Worm (Caenorhabditis elegans) whole organism, L4 larva: ENCODE results near the gene cal-3.

Experiments used
- D1046.2 ChIP-seq: fragments of 200-800 bp; sonication (Bioruptor generic); IDR thresholded peaks from 2 replicates; pipeline ENCODE4 v1.3.6; 2022; ENCODE audit warnings: missing genetic modification characterization, missing compliant biosample characterization
- T20F7.1 ChIP-seq: fragments of 200-800 bp; sonication (Bioruptor generic); optimal IDR thresholded peaks from 2 replicates; lab custom pipeline; 2018; ENCODE audit warnings: mild to moderate bottlenecking, missing genetic modification characterization, missing compliant biosample characterization
- T26A8.4 ChIP-seq: fragments of 200-800 bp; sonication (Bioruptor generic); IDR thresholded peaks from 2 replicates; pipeline ENCODE4 v1.3.6; 2022; ENCODE audit warnings: missing genetic modification characterization, missing compliant biosample characterization
- Y48G9A.11 ChIP-seq: fragments of 200-800 bp; sonication (Bioruptor generic); IDR thresholded peaks from 2 replicates; pipeline ENCODE4 v1.3.6; 2022; ENCODE audit warnings: missing genetic modification reagents, missing genetic modification characterization, missing compliant biosample characterization
- Y75B8A.6 ChIP-seq: fragments of 200-800 bp; sonication (Bioruptor generic); IDR thresholded peaks from 2 replicates; pipeline ENCODE4 v1.3.6; 2022; ENCODE audit warnings: missing genetic modification reagents, missing genetic modification characterization, missing compliant biosample characterization
- ZK546.5 ChIP-seq, 2 experiments: sonication (generic microtip); optimal IDR thresholded peaks; 2 replicates each; lab custom pipeline; 2017; ENCODE audit warnings: missing biosample characterization in 2 of 2, missing genetic modification characterization in 2 of 2
- aly-2 ChIP-seq: sonication (generic microtip); optimal IDR thresholded peaks from 2 replicates; lab custom pipeline; 2018; ENCODE audit warnings: missing biosample characterization, missing genetic modification characterization
- arid-1 ChIP-seq: fragments of 200-800 bp; sonication (Bioruptor generic); conservative IDR thresholded peaks from 2 replicates; pipeline ENCODE4 v1.3.6; 2022; ENCODE audit warnings: missing genetic modification reagents, missing genetic modification characterization, missing compliant biosample characterization
- attf-4 ChIP-seq: sonication (generic microtip); optimal IDR thresholded peaks from 3 replicates; lab custom pipeline; 2017; ENCODE audit warnings: missing biosample characterization, missing genetic modification characterization
- ceh-44 ChIP-seq: fragments of 200-800 bp; sonication (Bioruptor generic); IDR thresholded peaks from 2 replicates; pipeline ENCODE4 v1.3.6; 2022; ENCODE audit warnings: missing genetic modification reagents, missing genetic modification characterization, missing compliant biosample characterization
- ceh-62 ChIP-seq: sonication (generic microtip); optimal IDR thresholded peaks from 2 replicates; lab custom pipeline; 2017; ENCODE audit warnings: missing biosample characterization, missing genetic modification characterization
- daf-16 ChIP-seq, 3 experiments: sonication (generic microtip); optimal IDR thresholded peaks; 2 replicates each; lab custom pipeline; 2016 to 2017; ENCODE audit warnings: missing genetic modification characterization in 3 of 3, missing genetic modification reagents in 3 of 3, mild to moderate bottlenecking in 2 of 3, missing compliant biosample characterization in 2 of 3, missing biosample characterization in 1 of 3, moderate library complexity in 1 of 3
- daf-8 ChIP-seq: fragments of 200-800 bp; sonication (Bioruptor generic); IDR thresholded peaks from 2 replicates; pipeline ENCODE4 v1.3.6; 2022; ENCODE audit warnings: missing genetic modification characterization, missing compliant biosample characterization
- dmd-8 ChIP-seq: fragments of 200-800 bp; sonication (Bioruptor generic); IDR thresholded peaks from 2 replicates; pipeline ENCODE4 v1.3.6; 2022; ENCODE audit warnings: missing genetic modification characterization, missing compliant biosample characterization
- dpl-1 ChIP-seq: fragments of 150-350 bp; optimal IDR thresholded peaks from 2 replicates; lab custom pipeline; 2014; ENCODE audit warnings: missing biosample characterization, missing genetic modification reagents, missing genetic modification characterization
- hif-1 ChIP-seq, 2 experiments: sonication (generic microtip); optimal IDR thresholded peaks; 2 replicates each; lab custom pipeline; 2016 to 2017; ENCODE audit warnings: missing compliant biosample characterization in 2 of 2, missing genetic modification characterization in 2 of 2, missing genetic modification reagents in 2 of 2, missing genotype in 2 of 2, mild to moderate bottlenecking in 1 of 2
- mep-1 ChIP-seq: fragments of 150-350 bp; sonication (generic microtip); optimal IDR thresholded peaks from 3 replicates; lab custom pipeline; 2014; ENCODE audit warnings: missing biosample characterization, missing genetic modification characterization
- mxl-2 ChIP-seq: fragments of 200-800 bp; sonication (Bioruptor generic); conservative IDR thresholded peaks from 2 replicates; pipeline ENCODE4 v1.3.6; 2022; ENCODE audit warnings: missing genetic modification reagents, missing genetic modification characterization, missing compliant biosample characterization
- mxl-3 ChIP-seq: fragments of 200-800 bp; sonication (Bioruptor generic); optimal IDR thresholded peaks from 2 replicates; lab custom pipeline; 2018; ENCODE audit warnings: mild to moderate bottlenecking, missing genetic modification characterization, missing compliant biosample characterization
- nhr-111 ChIP-seq: fragments of 200-800 bp; sonication (Bioruptor generic); optimal IDR thresholded peaks from 2 replicates; lab custom pipeline; 2018; ENCODE audit warnings: mild to moderate bottlenecking, missing genetic modification characterization, missing compliant biosample characterization
- nhr-237 ChIP-seq: sonication (generic microtip); optimal IDR thresholded peaks from 2 replicates; lab custom pipeline; 2017; ENCODE audit warnings: missing biosample characterization, missing genetic modification characterization
- nhr-41 ChIP-seq: fragments of 200-800 bp; sonication (Bioruptor generic); IDR thresholded peaks from 2 replicates; pipeline ENCODE4 v1.3.6; 2022; ENCODE audit warnings: missing genetic modification reagents, missing genetic modification characterization, missing compliant biosample characterization
- nhr-76 ChIP-seq: fragments of 150-350 bp; optimal IDR thresholded peaks from 2 replicates; lab custom pipeline; 2014; ENCODE audit warnings: missing biosample characterization, missing genetic modification characterization
- nhr-77 ChIP-seq: fragments of 150-350 bp; optimal IDR thresholded peaks from 2 replicates; lab custom pipeline; 2014; ENCODE audit warnings: missing biosample characterization, missing genetic modification characterization
- pqm-1 ChIP-seq: sonication (generic microtip); optimal IDR thresholded peaks from 2 replicates; lab custom pipeline; 2017; ENCODE audit warnings: missing biosample characterization, missing genetic modification characterization
- rbr-2 ChIP-seq: sonication (generic microtip); optimal IDR thresholded peaks from 2 replicates; lab custom pipeline; 2016; ENCODE audit warnings: missing genotype, missing genetic modification characterization, missing compliant biosample characterization
- saeg-2 ChIP-seq: fragments of 200-800 bp; sonication (Bioruptor generic); IDR thresholded peaks from 2 replicates; pipeline ENCODE4 v1.3.6; 2022; ENCODE audit warnings: missing genetic modification reagents, missing genetic modification characterization, missing compliant biosample characterization
- set-16 ChIP-seq: fragments of 200-800 bp; sonication (Bioruptor generic); IDR thresholded peaks from 2 replicates; pipeline ENCODE4 v1.3.6; 2022; ENCODE audit warnings: missing genetic modification reagents, missing genetic modification characterization, missing compliant biosample characterization
- skn-1 ChIP-seq: fragments of 150-350 bp; optimal IDR thresholded peaks from 2 replicates; lab custom pipeline; 2014; ENCODE audit warnings: missing biosample characterization, missing genetic modification characterization
- tag-97 ChIP-seq: fragments of 200-800 bp; sonication (Bioruptor generic); IDR thresholded peaks from 2 replicates; pipeline ENCODE4 v1.3.6; 2022; ENCODE audit warnings: missing genetic modification characterization, missing compliant biosample characterization
- unc-130 ChIP-seq: sonication (generic microtip); optimal IDR thresholded peaks from 2 replicates; lab custom pipeline; 2016; ENCODE audit warnings: missing genetic modification reagents, missing genetic modification characterization, missing compliant biosample characterization
- unc-62 ChIP-seq, 3 experiments: fragments of 150-350 bp in 1 of 3; sonication (generic microtip); optimal IDR thresholded peaks in 2 of 3; peaks in 1 of 3; 1 replicate in 1 of 3; 2 replicates in 2 of 3; lab custom pipeline; 2014 to 2017; ENCODE audit warnings: missing biosample characterization in 3 of 3, missing genetic modification characterization in 3 of 3, missing genetic modification reagents in 3 of 3, missing genotype in 1 of 3
- vab-7 ChIP-seq: fragments of 200-800 bp; sonication (Bioruptor generic); IDR thresholded peaks from 2 replicates; pipeline ENCODE4 v1.3.6; 2022; ENCODE audit warnings: missing genetic modification reagents, missing genetic modification characterization, missing compliant biosample characterization
- zip-11 ChIP-seq: fragments of 200-800 bp; sonication (Bioruptor generic); IDR thresholded peaks from 2 replicates; pipeline ENCODE4 v1.3.6; 2022; ENCODE audit warnings: missing genetic modification characterization, missing compliant biosample characterization
- ztf-11 ChIP-seq: fragments of 150-350 bp; optimal IDR thresholded peaks from 2 replicates; lab custom pipeline; 2014; ENCODE audit warnings: missing biosample characterization, missing genetic modification characterization

Gene cal-3

ce11 chrIV:3841607-3842006 lies 6.6 kb upstream of the cal-3 start (continued):
- no peak for TF ChIP-seq set-16 (GFP tag; lab: Robert Waterston, UW)

- TF ChIP-seq ztf-11 (tag; lab: Kevin White, UChicago): no peak
- no peak for TF ChIP-seq dpl-1 (GFP tag; lab: Kevin White, UChicago)
- TF ChIP-seq T26A8.4 (GFP tag; lab: Robert Waterston, UW): no peak
- no peak for TF ChIP-seq mxl-3 (GFP tag; lab: Kevin White, UChicago)
- TF ChIP-seq attf-4: no peak
- TF ChIP-seq nhr-77 (tag; lab: Kevin White, UChicago): no peak
- no peak for TF ChIP-seq unc-62 (GFP tag; optimal IDR thresholded peaks at IDR 0.05 in 1 of 2; lab: Kevin White, UChicago)
- no peak for TF ChIP-seq unc-62 (tag; optimal IDR thresholded peaks at IDR 0.05; lab: Kevin White, UChicago)
- TF ChIP-seq arid-1 (GFP tag; lab: Robert Waterston, UW): no peak
- TF ChIP-seq, all 104 proteins: peak for 0
Observed at ce11 chrIV:3840480-3840879, 5.5 kb upstream of the cal-3 start.

DNA sequence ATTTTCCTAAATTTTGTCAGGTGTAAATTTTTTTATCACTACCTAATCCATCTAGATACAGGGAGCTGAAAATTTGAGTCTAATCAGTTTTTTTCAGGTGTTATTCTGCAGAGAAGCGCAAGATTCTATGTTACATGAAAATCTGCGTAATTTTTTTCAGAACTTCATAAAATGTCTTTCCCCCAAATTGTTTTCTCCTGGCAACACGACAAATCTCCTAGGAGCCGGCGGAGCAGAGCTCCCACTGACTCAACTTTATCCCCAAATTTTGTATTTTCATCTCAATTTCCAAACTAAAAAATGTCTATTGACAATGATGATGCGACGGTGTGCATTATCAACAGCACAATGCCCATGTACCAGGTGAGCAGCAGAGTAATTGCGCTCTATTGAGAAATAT lies 4.5 kb upstream of the cal-3 start, which contains the start of gene F28F9.2:
TSS of gene F28F9.2 (plus strand) at position 301 of the 400 bp plus-strand sequence.
- TF ChIP-seq dmd-8 (no peak), pqm-1 (tag; lab: Kevin White, UChicago) (no peak), unc-130 (GFP tag; lab: Kevin White, UChicago) (no peak), nhr-41 (no peak), daf-16 (GFP tag; optimal IDR thresholded peaks at IDR 0.05; lab: Kevin White, UChicago) (no peak), daf-16 (tag; optimal IDR thresholded peaks at IDR 0.05; lab: Kevin White, UChicago) (no peak), hif-1 (tag; optimal IDR thresholded peaks at IDR 0.05; lab: Kevin White, UChicago) (no peak), D1046.2 (no peak), nhr-111 (no peak), tag-97 (GFP tag; lab: Robert Waterston, UW) (no peak), ztf-11 (tag; lab: Kevin White, UChicago) (no peak), saeg-2 (GFP tag; lab: Robert Waterston, UW) (no peak), ceh-44 (GFP tag; lab: Robert Waterston, UW) (no peak), skn-1 (tag; lab: Kevin White, UChicago) (no peak), Y48G9A.11 (GFP tag; lab: Robert Waterston, UW) (no peak), nhr-237 (tag; lab: Kevin White, UChicago) (no peak), attf-4 (no peak), daf-8 (GFP tag; lab: Robert Waterston, UW) (no peak)

DNA sequence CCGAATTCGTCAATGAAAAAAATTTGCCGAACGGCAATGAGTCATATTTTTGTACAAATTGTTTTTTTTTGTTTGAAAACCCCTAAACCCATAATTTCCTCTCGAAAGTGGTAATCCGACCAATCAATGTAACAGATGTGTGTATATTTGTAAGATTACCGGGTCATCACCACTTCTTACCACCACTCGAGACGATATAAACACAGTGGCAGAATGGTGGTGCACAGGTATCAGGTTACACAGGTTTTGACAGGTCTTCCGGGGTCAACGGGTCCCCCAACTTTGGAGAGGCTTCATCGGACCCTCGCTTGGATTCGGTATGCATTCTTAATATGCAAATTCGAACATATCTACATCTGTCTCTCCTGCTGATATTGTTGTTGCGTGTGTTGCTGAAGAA lies 3.7 kb upstream of the cal-3 start:
- TF ChIP-seq rbr-2 (tag; lab: Kevin White, UChicago) (no peak), mxl-2 (GFP tag; lab: Robert Waterston, UW) (no peak), aly-2 (no peak), zip-11 (GFP tag; lab: Robert Waterston, UW) (no peak), mxl-3 (GFP tag; lab: Kevin White, UChicago) (no peak), vab-7 (GFP tag; lab: Robert Waterston, UW) (no peak), Y75B8A.6 (no peak), nhr-76 (tag; lab: Kevin White, UChicago) (no peak), ceh-62 (no peak), mep-1 (tag; lab: Kevin White, UChicago) (no peak), ZK546.5 (tag; optimal IDR thresholded peaks at IDR 0.05; lab: Kevin White, UChicago) (no peak), T20F7.1 (GFP tag; lab: Kevin White, UChicago) (no peak)
- TF ChIP-seq, all 104 proteins: peak for 0
